Worm (Caenorhabditis elegans): ENCODE measurements around the gene lido-1.

ce11 chrX:17135704-17136103 lies 39.3 kb upstream of the lido-1 start:
- no peak for TF ChIP-seq ets-7 (tag; optimal IDR thresholded peaks at IDR 0.05)
- TF ChIP-seq ama-1 (optimal IDR thresholded peaks at IDR 0.05) = no peak
- no peak for TF ChIP-seq pes-1 (GFP tag; IDR thresholded peaks at IDR 0.05)

Measured in whole organism, early embryonic.